Fruit fly (Drosophila melanogaster): ENCODE measurements around the gene CG15211.

The CG15211 gene

DNA sequence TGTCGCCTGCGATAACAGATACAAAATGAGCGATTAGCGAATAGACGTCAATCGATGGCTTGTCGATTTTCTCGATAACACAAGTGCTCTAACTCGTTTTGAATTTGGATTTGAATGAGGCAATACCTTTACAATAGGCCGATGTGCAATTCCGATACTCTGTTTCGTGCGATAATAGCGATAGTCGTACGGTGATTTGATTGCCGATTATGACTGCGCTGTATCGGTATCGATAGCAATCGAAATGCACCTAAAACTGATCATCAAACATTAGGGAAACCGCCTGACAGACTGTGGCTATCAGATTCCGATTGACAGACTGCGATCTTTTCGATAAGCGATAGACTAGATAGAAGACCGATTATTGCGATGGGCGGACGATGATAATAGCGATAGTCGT lies 20.6 kb upstream of the CG15211 start:
- TF ChIP-seq lz (GFP tag; optimal IDR thresholded peaks at IDR 0.05) (no peak), pdm3 (GFP tag; optimal IDR thresholded peaks at IDR 0.05) (no peak), Ets96B (tag; optimal IDR thresholded peaks at IDR 0.05) (no peak), cyc (GFP tag; optimal IDR thresholded peaks at IDR 0.05) (no peak), CG6163 (GFP tag; IDR thresholded peaks at IDR 0.05) (no peak), salr (GFP tag; optimal IDR thresholded peaks at IDR 0.05) (no peak), svp (GFP tag) (no peak), CG1621 (tag; optimal IDR thresholded peaks at IDR 0.05) (no peak), CG3032 (tag; optimal IDR thresholded peaks at IDR 0.05) (no peak), Hr38 (GFP tag; optimal IDR thresholded peaks at IDR 0.05) (no peak), CG9139 (GFP tag; optimal IDR thresholded peaks at IDR 0.05) (no peak), Hr39 (GFP tag; optimal IDR thresholded peaks at IDR 0.05) (no peak), dac (GFP tag; optimal IDR thresholded peaks at IDR 0.05) (no peak), CG6854 (GFP tag; optimal IDR thresholded peaks at IDR 0.05) (no peak), fkh (GFP tag; optimal IDR thresholded peaks at IDR 0.05) (no peak), CG3919 (GFP tag; optimal IDR thresholded peaks at IDR 0.05) (no peak), ss (GFP tag; optimal IDR thresholded peaks at IDR 0.05) (no peak), CG32006 (GFP tag; optimal IDR thresholded peaks at IDR 0.05) (no peak)

DNA sequence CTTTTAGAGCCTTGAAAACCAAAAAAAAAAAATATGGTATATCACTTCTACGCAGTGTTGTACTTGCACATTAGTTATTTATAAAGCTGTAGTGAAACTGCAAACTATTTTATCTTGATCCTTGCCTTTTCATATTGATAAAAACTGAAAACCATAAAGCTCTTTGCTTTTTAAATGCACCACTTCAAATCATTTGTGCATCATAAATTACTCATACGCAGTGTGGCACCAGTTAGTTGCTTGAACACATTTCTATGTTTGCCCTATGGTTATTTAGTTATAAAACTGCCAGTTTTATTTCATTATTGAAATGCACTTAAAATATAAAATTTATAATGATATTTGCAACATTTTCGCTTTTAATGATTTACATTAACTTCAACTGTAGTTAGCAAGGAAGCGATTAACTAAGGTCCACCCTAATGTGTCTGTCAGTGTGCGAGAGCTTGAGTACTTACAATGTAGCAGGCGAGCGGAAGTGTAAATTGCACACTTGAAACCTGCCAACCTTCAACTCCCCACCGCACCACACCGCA lies 16.2 kb upstream of the CG15211 start:
- TF ChIP-seq CG15336 (GFP tag; IDR thresholded peaks at IDR 0.05), result no peak
- TF ChIP-seq Met (GFP tag; optimal IDR thresholded peaks at IDR 0.05), result peak; percentile 3
- no peak for TF ChIP-seq cyc (GFP tag; optimal IDR thresholded peaks at IDR 0.05)
- no peak for TF ChIP-seq fd85E (GFP tag; optimal IDR thresholded peaks at IDR 0.05)
- TF ChIP-seq eg (GFP tag; IDR thresholded peaks at IDR 0.05), result no peak
- peak; percentile 36 for TF ChIP-seq CG10669 (GFP tag; optimal IDR thresholded peaks at IDR 0.05)
- no peak for TF ChIP-seq CG31627 (GFP tag; optimal IDR thresholded peaks at IDR 0.05)
- peak; percentile 30 for TF ChIP-seq pdm3 (GFP tag; optimal IDR thresholded peaks at IDR 0.05)
- TF ChIP-seq Ets21C (GFP tag; optimal IDR thresholded peaks at IDR 0.05), result no peak
- TF ChIP-seq topi (GFP tag; optimal IDR thresholded peaks at IDR 0.05), result peak; percentile 3
- no peak for TF ChIP-seq Lpt (GFP tag; optimal IDR thresholded peaks at IDR 0.05)
- TF ChIP-seq Eip78C (GFP tag), result peak; percentile 59
- TF ChIP-seq fd59A (GFP tag; optimal IDR thresholded peaks at IDR 0.05), result no peak
- TF ChIP-seq CG8632 (GFP tag; optimal IDR thresholded peaks at IDR 0.05), result peak; percentile 4
- TF ChIP-seq Smox (GFP tag; optimal IDR thresholded peaks at IDR 0.05), result peak; percentile 9
- TF ChIP-seq CG6276 (GFP tag; optimal IDR thresholded peaks at IDR 0.05), result no peak
- TF ChIP-seq esn (GFP tag; optimal IDR thresholded peaks at IDR 0.05), result peak; percentile 22
- TF ChIP-seq Ets96B (tag; optimal IDR thresholded peaks at IDR 0.05), result peak; percentile 1
- TF ChIP-seq Hr38 (GFP tag; optimal IDR thresholded peaks at IDR 0.05), result no peak
- peak; percentile 53 for TF ChIP-seq dsx (GFP tag; optimal IDR thresholded peaks at IDR 0.05; ENCODE audit: poor library complexity, severe bottlenecking)
- TF ChIP-seq Sox102F (GFP tag; optimal IDR thresholded peaks at IDR 0.05), result no peak
- TF ChIP-seq ss (GFP tag; optimal IDR thresholded peaks at IDR 0.05), result peak in 1 of 2 experiments; percentile 18
- TF ChIP-seq lz (GFP tag; optimal IDR thresholded peaks at IDR 0.05), result no peak
- TF ChIP-seq CG7368 (GFP tag; optimal IDR thresholded peaks at IDR 0.05), result no peak
- no peak for TF ChIP-seq CG6854 (GFP tag; optimal IDR thresholded peaks at IDR 0.05)
- no peak for TF ChIP-seq CG34406 (GFP tag; optimal IDR thresholded peaks at IDR 0.05)
- TF ChIP-seq Blimp-1 (GFP tag; optimal IDR thresholded peaks at IDR 0.05), result no peak
- TF ChIP-seq net (GFP tag; optimal IDR thresholded peaks at IDR 0.05), result no peak
- TF ChIP-seq Hr4 (GFP tag; optimal IDR thresholded peaks at IDR 0.05), result peak; percentile 24
- peak; percentile 20 for TF ChIP-seq dac (GFP tag; optimal IDR thresholded peaks at IDR 0.05)
- no peak for TF ChIP-seq CG8119 (GFP tag; IDR thresholded peaks at IDR 0.05)
- TF ChIP-seq Gug (GFP tag; IDR thresholded peaks at IDR 0.05), result no peak
- no peak for TF ChIP-seq Hr39 (GFP tag; optimal IDR thresholded peaks at IDR 0.05)
- TF ChIP-seq CG1621 (tag; optimal IDR thresholded peaks at IDR 0.05), result no peak
- peak; percentile 47 for TF ChIP-seq CG32006 (GFP tag; optimal IDR thresholded peaks at IDR 0.05)
- TF ChIP-seq salr (GFP tag; optimal IDR thresholded peaks at IDR 0.05), result peak in 1 of 2 experiments; percentile 43
- peak; percentile 49 for TF ChIP-seq svp (GFP tag)
- TF ChIP-seq Sox14 (GFP tag; optimal IDR thresholded peaks at IDR 0.05), result no peak
- TF ChIP-seq CG9139 (GFP tag; optimal IDR thresholded peaks at IDR 0.05), result no peak
- peak; percentile 2 for TF ChIP-seq Eip75B (GFP tag; optimal IDR thresholded peaks at IDR 0.05)
- TF ChIP-seq Eip93F (GFP tag; optimal IDR thresholded peaks at IDR 0.05), result no peak
- TF ChIP-seq spab (GFP tag; optimal IDR thresholded peaks at IDR 0.05), result peak; percentile 2
- no peak for TF ChIP-seq CG16779 (tag; optimal IDR thresholded peaks at IDR 0.05)
- no peak for TF ChIP-seq CG8319 (GFP tag; optimal IDR thresholded peaks at IDR 0.05)
